Worm (Caenorhabditis elegans): ENCODE measurements around the gene irld-49.

- TF ChIP-seq tbx-7 (tag; optimal IDR thresholded peaks at IDR 0.05): no peak
- TF ChIP-seq lin-11 (tag; optimal IDR thresholded peaks at IDR 0.05): no peak
- TF ChIP-seq ceh-19 (GFP tag; optimal IDR thresholded peaks at IDR 0.05): no peak
- no peak for TF ChIP-seq K09A11.1 (tag; optimal IDR thresholded peaks at IDR 0.05; ENCODE audit: insufficient read depth)
- no peak for TF ChIP-seq pha-4 (tag; optimal IDR thresholded peaks at IDR 0.05)
- TF ChIP-seq tbx-2 (tag; optimal IDR thresholded peaks at IDR 0.05): no peak
- TF ChIP-seq fkh-10 (GFP tag; optimal IDR thresholded peaks at IDR 0.05): no peak
- no peak for TF ChIP-seq T23F11.4 (GFP tag; optimal IDR thresholded peaks at IDR 0.05)
- TF ChIP-seq ceh-2 (tag; optimal IDR thresholded peaks at IDR 0.05): no peak
- no peak for TF ChIP-seq ceh-31 (tag; optimal IDR thresholded peaks at IDR 0.05)
- TF ChIP-seq hlh-8 (tag; optimal IDR thresholded peaks at IDR 0.05): no peak
- no peak for TF ChIP-seq nhr-11 (tag; optimal IDR thresholded peaks at IDR 0.05)
- TF ChIP-seq pha-2 (tag; optimal IDR thresholded peaks at IDR 0.05): no peak
- no peak for TF ChIP-seq sox-4 (tag; optimal IDR thresholded peaks at IDR 0.05)
Observed at ce11 chrII:2900248-2900647, 43.7 kb upstream of the irld-49 start, which contains the start of gene ubc-26.
